Fruit fly (Drosophila melanogaster): ENCODE measurements around the gene Spase22-23.

Gene Spase22-23

DNA sequence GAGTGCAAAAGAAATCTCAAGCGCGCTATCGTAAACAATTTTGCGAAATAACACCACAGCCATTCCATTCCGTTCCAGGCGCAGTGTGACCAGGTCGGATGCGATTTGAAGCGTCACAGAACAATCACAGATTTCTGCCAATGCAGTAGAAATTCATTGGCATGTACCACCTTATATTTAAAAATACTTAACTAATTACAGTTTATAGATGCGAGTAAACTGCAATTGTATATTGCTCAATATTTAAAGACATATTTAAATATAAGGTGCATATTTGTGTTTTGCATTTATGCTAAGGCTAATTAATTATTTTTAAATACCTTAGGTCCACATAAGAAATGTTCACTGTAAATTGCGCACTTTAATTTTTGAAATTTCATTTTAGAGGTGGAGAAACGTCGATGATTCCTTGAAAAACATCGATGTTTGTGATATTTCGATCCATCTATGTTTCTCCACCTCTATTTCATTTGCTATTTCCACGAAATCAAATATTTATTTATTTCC lies 36.4 kb downstream of the Spase22-23 start, which contains the start of the genes SMC6 and CG6204 (continued):
- TF ChIP-seq dpn (GFP tag; optimal IDR thresholded peaks at IDR 0.05) (peak; percentile 89 to 94), ken (GFP tag; IDR thresholded peaks at IDR 0.05) (peak; percentile 93), nom (GFP tag; optimal IDR thresholded peaks at IDR 0.05) (peak; percentile 88), Gug (GFP tag; IDR thresholded peaks at IDR 0.05) (peak; percentile 92), Adf1 (GFP tag; IDR thresholded peaks at IDR 0.05) (peak; percentile 74), CG13624 (GFP tag; optimal IDR thresholded peaks at IDR 0.05) (peak; percentile 95), HLH54F (GFP tag; optimal IDR thresholded peaks at IDR 0.05) (peak; percentile 82), CG9727 (GFP tag; optimal IDR thresholded peaks at IDR 0.05) (peak; percentile 93), CG15479 (GFP tag; optimal IDR thresholded peaks at IDR 0.05) (peak; percentile 80), eve (GFP tag; optimal IDR thresholded peaks at IDR 0.05) (no peak), CG32767 (GFP tag; IDR thresholded peaks at IDR 0.05) (peak; percentile 89), toy (GFP tag; IDR thresholded peaks at IDR 0.05) (peak; percentile 87), Rx (GFP tag; IDR thresholded peaks at IDR 0.05) (peak; percentile 89), hbn (GFP tag; IDR thresholded peaks at IDR 0.05; ENCODE audit: partially characterized antibody) (no peak; the same call in 1 of the 2 replicates), Nf-YC (tag; optimal IDR thresholded peaks at IDR 0.05) (peak; percentile 86), Dek (tag; optimal IDR thresholded peaks at IDR 0.05) (peak; percentile 94), CG10147 (GFP tag; optimal IDR thresholded peaks at IDR 0.05) (peak; percentile 93), CG14441 (GFP tag; IDR thresholded peaks at IDR 0.05) (peak; percentile 95), CG6683 (GFP tag; optimal IDR thresholded peaks at IDR 0.05) (peak; percentile 76), crc (GFP tag; optimal IDR thresholded peaks at IDR 0.05) (peak; percentile 77), Tbp (GFP tag; optimal IDR thresholded peaks at IDR 0.05) (no peak), CG2889 (GFP tag; IDR thresholded peaks at IDR 0.05) (peak; percentile 91), CG7786 (GFP tag; optimal IDR thresholded peaks at IDR 0.05) (peak; percentile 79), CG10321 (GFP tag; IDR thresholded peaks at IDR 0.05) (peak; percentile 67; the same call in 1 of the 2 replicates), CG34376 (GFP tag; optimal IDR thresholded peaks at IDR 0.05) (peak; percentile 84), Kr (GFP tag; optimal IDR thresholded peaks at IDR 0.05) (no peak), CG10267 (tag; optimal IDR thresholded peaks at IDR 0.05) (peak; percentile 86), HmgD (GFP tag; optimal IDR thresholded peaks at IDR 0.05) (peak; percentile 39), gce (GFP tag; IDR thresholded peaks at IDR 0.05) (peak; percentile 92), Pdp1 (GFP tag; optimal IDR thresholded peaks at IDR 0.05) (peak; percentile 87 to 91), CG16813 (GFP tag; IDR thresholded peaks at IDR 0.05; ENCODE audit: partially characterized antibody) (peak; percentile 33; the same call in 1 of the 3 replicates), dmrt11E (tag; optimal IDR thresholded peaks at IDR 0.05) (peak; percentile 93), CG4707 (GFP tag; optimal IDR thresholded peaks at IDR 0.05) (peak; percentile 78), Meics (GFP tag; optimal IDR thresholded peaks at IDR 0.05) (peak; percentile 94), fu2 (GFP tag; optimal IDR thresholded peaks at IDR 0.05) (peak; percentile 72), CG11723 (GFP tag; optimal IDR thresholded peaks at IDR 0.05) (peak; percentile 75), Hmx (GFP tag; optimal IDR thresholded peaks at IDR 0.05) (peak; percentile 86), p53 (GFP tag; optimal IDR thresholded peaks at IDR 0.05) (no peak), CG15514 (GFP tag; optimal IDR thresholded peaks at IDR 0.05) (peak; percentile 85), hkb (optimal IDR thresholded peaks at IDR 0.05) (no peak), hkb (GFP tag; IDR thresholded peaks at IDR 0.05) (peak; percentile 95), ato (GFP tag; IDR thresholded peaks at IDR 0.05; ENCODE audit: partially characterized antibody) (no peak), CG31224 (GFP tag; IDR thresholded peaks at IDR 0.05) (peak; percentile 89), slp2 (GFP tag; optimal IDR thresholded peaks at IDR 0.05) (peak; percentile 76), croc (GFP tag; conservative IDR thresholded peaks at IDR 0.05) (peak; percentile 85), her (GFP tag; optimal IDR thresholded peaks at IDR 0.05) (peak; percentile 44), CG9609 (GFP tag; optimal IDR thresholded peaks at IDR 0.05) (peak; percentile 80), HmgZ (tag; optimal IDR thresholded peaks at IDR 0.05) (peak; percentile 96), sisA (GFP tag; IDR thresholded peaks at IDR 0.05) (peak; percentile 95), B-H2 (GFP tag; optimal IDR thresholded peaks at IDR 0.05) (peak; percentile 95), pzg (GFP tag; optimal IDR thresholded peaks at IDR 0.05) (peak; percentile 61)
